Fruit fly (Drosophila melanogaster): ENCODE results near the gene CG11317.

Gene CG11317

DNA sequence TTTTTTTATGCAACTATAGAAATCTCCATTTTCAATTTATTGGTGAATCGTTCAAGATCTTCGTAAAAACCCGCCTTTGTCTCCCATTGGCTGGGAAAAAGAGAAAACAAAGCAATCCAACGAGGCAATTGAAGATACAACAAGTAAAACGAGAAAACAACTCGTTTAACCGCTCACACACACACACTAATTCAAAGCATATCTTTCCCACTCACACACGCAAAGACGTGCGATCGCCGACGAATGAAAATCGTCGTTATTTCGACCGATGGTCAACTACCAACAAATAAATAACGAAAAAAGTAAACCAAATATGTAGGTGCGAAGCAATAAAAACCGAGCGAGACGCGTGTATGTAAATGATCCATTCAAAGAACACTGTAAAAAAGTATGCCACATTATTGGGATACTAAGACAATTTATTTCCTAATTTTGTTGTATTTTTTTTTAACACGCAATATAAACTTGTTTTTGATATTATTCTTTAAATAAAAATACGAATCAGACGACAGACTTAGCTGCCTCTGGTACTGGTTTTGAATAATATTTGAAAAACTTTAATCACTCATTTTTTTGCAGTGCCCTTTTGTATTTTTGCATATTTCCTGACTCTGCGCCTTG is 34.7 kb downstream of the CG11317 start (continued):
- TF ChIP-seq pzg (GFP tag; optimal IDR thresholded peaks at IDR 0.05) (no peak), fd64A (GFP tag; optimal IDR thresholded peaks at IDR 0.05) (no peak), ro (GFP tag; IDR thresholded peaks at IDR 0.05) (no peak), CG12391 (tag; optimal IDR thresholded peaks at IDR 0.05) (peak; percentile 33), slbo (GFP tag; IDR thresholded peaks at IDR 0.05) (0 out of 2 replicates have a peak, but pooled peaks have one; percentile 6), Gug (GFP tag; IDR thresholded peaks at IDR 0.05) (no peak), ind (GFP tag; optimal IDR thresholded peaks at IDR 0.05) (no peak), Six4 (GFP tag; optimal IDR thresholded peaks at IDR 0.05) (no peak), CG6689 (GFP tag; IDR thresholded peaks at IDR 0.05) (0 out of 2 replicates have a peak, but pooled peaks have one; percentile 7), CG17328 (GFP tag; IDR thresholded peaks at IDR 0.05) (no peak), rib (GFP tag; IDR thresholded peaks at IDR 0.05) (no peak), Dp (GFP tag; optimal IDR thresholded peaks at IDR 0.05) (no peak), otp (GFP tag; IDR thresholded peaks at IDR 0.05) (no peak), Scr (GFP tag; IDR thresholded peaks at IDR 0.05; ENCODE audit: partially characterized antibody) (no peak), fd102C (GFP tag; optimal IDR thresholded peaks at IDR 0.05) (no peak), CG14667 (GFP tag; IDR thresholded peaks at IDR 0.05) (no peak), BtbVII (GFP tag; optimal IDR thresholded peaks at IDR 0.05) (no peak), unpg (GFP tag; optimal IDR thresholded peaks at IDR 0.05) (peak; percentile 31), CG3838 (GFP tag; optimal IDR thresholded peaks at IDR 0.05) (no peak), cad (GFP tag; optimal IDR thresholded peaks at IDR 0.05) (no peak), CG9215 (GFP tag; IDR thresholded peaks at IDR 0.05) (no peak), CHES-1-like (GFP tag; optimal IDR thresholded peaks at IDR 0.05) (no peak), CG2875 (GFP tag; optimal IDR thresholded peaks at IDR 0.05) (no peak), tx (GFP tag; optimal IDR thresholded peaks at IDR 0.05) (no peak), CG2712 (tag; optimal IDR thresholded peaks at IDR 0.05) (no peak), inv (GFP tag; IDR thresholded peaks at IDR 0.05; ENCODE audit: partially characterized antibody) (no peak), Myb (GFP tag; optimal IDR thresholded peaks at IDR 0.05) (no peak), wor (GFP tag; IDR thresholded peaks at IDR 0.05) (no peak), slou (GFP tag; optimal IDR thresholded peaks at IDR 0.05) (no peak), CG6254 (GFP tag; optimal IDR thresholded peaks at IDR 0.05) (no peak), CG2889 (GFP tag; IDR thresholded peaks at IDR 0.05) (no peak), crp (GFP tag; optimal IDR thresholded peaks at IDR 0.05) (no peak), jumu (GFP tag; optimal IDR thresholded peaks at IDR 0.05) (no peak), p53 (GFP tag; optimal IDR thresholded peaks at IDR 0.05) (no peak), Hey (tag; optimal IDR thresholded peaks at IDR 0.05) (no peak), dysf (GFP tag; IDR thresholded peaks at IDR 0.05) (no peak), E2f2 (GFP tag; IDR thresholded peaks at IDR 0.05) (no peak), tgo (GFP tag; IDR thresholded peaks at IDR 0.05) (no peak), NK7.1 (GFP tag; optimal IDR thresholded peaks at IDR 0.05) (no peak), her (GFP tag; optimal IDR thresholded peaks at IDR 0.05) (no peak), CG43689 (GFP tag; IDR thresholded peaks at IDR 0.05) (no peak), Atf6 (GFP tag; IDR thresholded peaks at IDR 0.05) (no peak), CG34422 (GFP tag; IDR thresholded peaks at IDR 0.05) (no peak), btn (GFP tag; optimal IDR thresholded peaks at IDR 0.05) (no peak), ham (GFP tag; IDR thresholded peaks at IDR 0.05) (no peak), dpn (GFP tag; optimal IDR thresholded peaks at IDR 0.05) (peak in 1 of 2 experiments; percentile 10), CG2129 (GFP tag; IDR thresholded peaks at IDR 0.05; ENCODE audit: partially characterized antibody) (no peak), Dref (GFP tag; IDR thresholded peaks at IDR 0.05) (no peak), CG7556 (GFP tag; optimal IDR thresholded peaks at IDR 0.05) (no peak), oc (tag; optimal IDR thresholded peaks at IDR 0.05) (no peak), eve (GFP tag; optimal IDR thresholded peaks at IDR 0.05) (peak in 1 of 2 experiments; percentile 62), lab (GFP tag; optimal IDR thresholded peaks at IDR 0.05) (no peak)
